Fruit fly (Drosophila melanogaster): Measurements from ENCODE around the gene cin.

The cin gene

dm6 chrX:245802-246201 lies 9.7 kb upstream of the cin start, which contains the start of the genes CG3038 and G9a (continued):
- TF ChIP-seq CG8924 (tag; optimal IDR thresholded peaks at IDR 0.05): peak; percentile 73

- peak; percentile 16; the same call in 1 of the 4 replicates for TF ChIP-seq chinmo (GFP tag; IDR thresholded peaks at IDR 0.05; ENCODE audit: partially characterized antibody)
- no peak for TF ChIP-seq CG18619 (GFP tag; optimal IDR thresholded peaks at IDR 0.05)
- peak; percentile 89 for TF ChIP-seq Adf1 (GFP tag; IDR thresholded peaks at IDR 0.05)
- no peak for TF ChIP-seq dm (GFP tag; optimal IDR thresholded peaks at IDR 0.05)
- TF ChIP-seq Pdp1 (GFP tag; optimal IDR thresholded peaks at IDR 0.05): peak in 1 of 2 experiments; percentile 88
- no peak for TF ChIP-seq CG4404 (GFP tag; IDR thresholded peaks at IDR 0.05)
- TF ChIP-seq CG17385 (GFP tag; optimal IDR thresholded peaks at IDR 0.05): peak; percentile 16
- TF ChIP-seq Dfd (GFP tag; optimal IDR thresholded peaks at IDR 0.05): no peak
- peak; percentile 35 for TF ChIP-seq cg (GFP tag; optimal IDR thresholded peaks at IDR 0.05)
Measured at dm6 chrX:247329-247728, 8.1 kb upstream of the cin start.

- no peak for TF ChIP-seq fd64A (GFP tag; optimal IDR thresholded peaks at IDR 0.05)
- TF ChIP-seq onecut (GFP tag; IDR thresholded peaks at IDR 0.05): no peak
- TF ChIP-seq crc (GFP tag; optimal IDR thresholded peaks at IDR 0.05): no peak
- TF ChIP-seq ash1 (GFP tag; optimal IDR thresholded peaks at IDR 0.05): no peak
- peak; percentile 37 for TF ChIP-seq MESR4 (GFP tag; optimal IDR thresholded peaks at IDR 0.05)
- TF ChIP-seq sens (GFP tag): no peak
- TF ChIP-seq CG7357 (GFP tag; IDR thresholded peaks at IDR 0.05): no peak
- peak; percentile 12 for TF ChIP-seq YL-1 (GFP tag; optimal IDR thresholded peaks at IDR 0.05)
- peak; percentile 63 for TF ChIP-seq stwl (tag; optimal IDR thresholded peaks at IDR 0.05)
- no peak for TF ChIP-seq CG12744 (GFP tag; optimal IDR thresholded peaks at IDR 0.05)
- peak; percentile 23; the same call in 1 of the 3 replicates for TF ChIP-seq CG34224 (GFP tag; IDR thresholded peaks at IDR 0.05; ENCODE audit: partially characterized antibody)
- TF ChIP-seq Pdp1 (GFP tag; optimal IDR thresholded peaks at IDR 0.05): peak in 1 of 2 experiments; percentile 68
- no peak for TF ChIP-seq toy (GFP tag; IDR thresholded peaks at IDR 0.05)
- TF ChIP-seq CG11247 (GFP tag; IDR thresholded peaks at IDR 0.05): no peak
- TF ChIP-seq CG2678 (tag; optimal IDR thresholded peaks at IDR 0.05): no peak
- TF ChIP-seq Dref (GFP tag; IDR thresholded peaks at IDR 0.05): peak; percentile 60
- no peak for TF ChIP-seq CG5180 (GFP tag; optimal IDR thresholded peaks at IDR 0.05)
- peak; percentile 38 for TF ChIP-seq pzg (GFP tag; optimal IDR thresholded peaks at IDR 0.05)
- no peak for TF ChIP-seq Oaz (GFP tag; IDR thresholded peaks at IDR 0.05)
- TF ChIP-seq chif (GFP tag; optimal IDR thresholded peaks at IDR 0.05): no peak
- peak; percentile 67 for TF ChIP-seq Dp (GFP tag; optimal IDR thresholded peaks at IDR 0.05)
- no peak for TF ChIP-seq CTCF (GFP tag; optimal IDR thresholded peaks at IDR 0.05)
- peak; percentile 75 for TF ChIP-seq E2f2 (GFP tag; IDR thresholded peaks at IDR 0.05)
- no peak for TF ChIP-seq Dip2 (GFP tag; IDR thresholded peaks at IDR 0.05)
- TF ChIP-seq run (tag; optimal IDR thresholded peaks at IDR 0.05): no peak
- no peak for TF ChIP-seq CG16779 (GFP tag; IDR thresholded peaks at IDR 0.05)
- TF ChIP-seq bigmax (GFP tag; optimal IDR thresholded peaks at IDR 0.05): peak; percentile 93
- peak; percentile 11 for TF ChIP-seq BEAF-32 (GFP tag; optimal IDR thresholded peaks at IDR 0.05)
- peak; percentile 39 for TF ChIP-seq Sry-δ (GFP tag; optimal IDR thresholded peaks at IDR 0.05)
- TF ChIP-seq crp (GFP tag; optimal IDR thresholded peaks at IDR 0.05): peak; percentile 4 to 84
- TF ChIP-seq CG2116 (GFP tag; optimal IDR thresholded peaks at IDR 0.05): peak; percentile 46
- TF ChIP-seq CG1603 (tag; optimal IDR thresholded peaks at IDR 0.05): peak; percentile 27
- TF ChIP-seq CG13287 (GFP tag; IDR thresholded peaks at IDR 0.05; ENCODE audit: partially characterized antibody): peak; percentile 25; the same call in 1 of the 2 replicates
- no peak for TF ChIP-seq sisA (GFP tag; IDR thresholded peaks at IDR 0.05)
- TF ChIP-seq Spps (tag; optimal IDR thresholded peaks at IDR 0.05): no peak
- TF ChIP-seq Elba2 (GFP tag; optimal IDR thresholded peaks at IDR 0.05): no peak
- TF ChIP-seq CG4730 (GFP tag; IDR thresholded peaks at IDR 0.05): no peak
- TF ChIP-seq CG9215 (GFP tag; IDR thresholded peaks at IDR 0.05): no peak
- TF ChIP-seq MBD-R2 (GFP tag; IDR thresholded peaks at IDR 0.05): peak; percentile 33; the same call in 1 of the 2 replicates
Measured at dm6 chrX:254690-255089, 784 bp upstream of the cin start, which contains the start of gene CG42376. Gene CG42376, plus strand, starts transcription at chrX:254876.
